Worm (Caenorhabditis elegans): Measurements from ENCODE around the gene ykt-6.

Gene ykt-6

ce11 chrIII:7277228-7277627, 10.2 kb downstream of the ykt-6 start, which contains the start of the genes spot-1 and B0361.11 (continued):
- TF ChIP-seq C38D4.7 (GFP tag; optimal IDR thresholded peaks at IDR 0.05) (no peak), hlh-15 (tag; optimal IDR thresholded peaks at IDR 0.05) (no peak), ref-2 (tag; optimal IDR thresholded peaks at IDR 0.05) (no peak), pha-2 (tag; optimal IDR thresholded peaks at IDR 0.05) (no peak), sox-4 (tag; optimal IDR thresholded peaks at IDR 0.05) (no peak), ceh-34 (tag; optimal IDR thresholded peaks at IDR 0.05) (no peak), C08G9.2 (tag; optimal IDR thresholded peaks at IDR 0.05) (no peak), K09A11.1 (tag; optimal IDR thresholded peaks at IDR 0.05; ENCODE audit: insufficient read depth) (no peak), ceh-2 (tag; optimal IDR thresholded peaks at IDR 0.05) (no peak), ama-1 (optimal IDR thresholded peaks at IDR 0.05) (no peak), fkh-6 (tag; optimal IDR thresholded peaks at IDR 0.05) (no peak), tbx-7 (tag; optimal IDR thresholded peaks at IDR 0.05) (no peak), nfya-1 (tag; optimal IDR thresholded peaks at IDR 0.05) (peak; percentile 23), sox-2 (GFP tag; IDR thresholded peaks at IDR 0.05) (no peak), K02D7.2 (tag; optimal IDR thresholded peaks at IDR 0.05) (no peak), ceh-24 (tag; optimal IDR thresholded peaks at IDR 0.05) (no peak), unc-3 (GFP tag; conservative IDR thresholded peaks at IDR 0.05) (no peak), unc-3 (tag; optimal IDR thresholded peaks at IDR 0.05) (no peak), sdc-2 (tag; optimal IDR thresholded peaks at IDR 0.05) (no peak), ceh-31 (tag; optimal IDR thresholded peaks at IDR 0.05) (no peak), gmeb-2 (tag; optimal IDR thresholded peaks at IDR 0.05) (no peak), unc-86 (tag; optimal IDR thresholded peaks at IDR 0.05) (no peak)

DNA sequence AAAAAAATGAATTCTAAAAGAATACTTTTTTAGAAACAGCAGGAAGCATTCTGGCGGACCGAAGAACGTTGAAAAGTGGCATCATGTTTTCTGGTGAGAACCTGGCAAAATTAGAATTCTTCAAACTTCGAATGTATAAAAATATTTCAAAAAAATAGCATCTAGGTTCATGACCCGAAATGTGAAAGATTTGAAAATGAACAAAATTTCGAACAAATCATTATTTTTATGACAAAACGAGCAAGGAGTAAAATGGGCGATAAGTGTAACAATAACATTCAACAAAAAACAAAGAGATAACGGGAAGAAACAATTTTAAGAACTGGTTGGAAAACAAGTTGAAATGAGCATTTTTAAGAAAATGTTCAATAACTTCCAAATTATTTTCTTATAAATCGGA, 12.1 kb downstream of the ykt-6 start, which contains the start of gene psd-1:
psd-1 (minus strand) TSS at position 101 of the 400 bp plus-strand sequence.
- no peak for TF ChIP-seq lin-11 (tag; optimal IDR thresholded peaks at IDR 0.05)
- no peak for TF ChIP-seq dmd-4 (tag; optimal IDR thresholded peaks at IDR 0.05; ENCODE audit: borderline replicate concordance)
- no peak for TF ChIP-seq zip-5 (tag; optimal IDR thresholded peaks at IDR 0.05)

- TF ChIP-seq pros-1 (tag; optimal IDR thresholded peaks at IDR 0.05): no peak
- no peak for TF ChIP-seq npax-4 (tag; optimal IDR thresholded peaks at IDR 0.05)
- TF ChIP-seq hlh-8 (tag; optimal IDR thresholded peaks at IDR 0.05): no peak
- TF ChIP-seq eyg-1 (tag; optimal IDR thresholded peaks at IDR 0.05): no peak
- TF ChIP-seq ceh-14 (tag; optimal IDR thresholded peaks at IDR 0.05): no peak
Measured at ce11 chrIII:7273718-7274117, 13.7 kb downstream of the ykt-6 start.

DNA sequence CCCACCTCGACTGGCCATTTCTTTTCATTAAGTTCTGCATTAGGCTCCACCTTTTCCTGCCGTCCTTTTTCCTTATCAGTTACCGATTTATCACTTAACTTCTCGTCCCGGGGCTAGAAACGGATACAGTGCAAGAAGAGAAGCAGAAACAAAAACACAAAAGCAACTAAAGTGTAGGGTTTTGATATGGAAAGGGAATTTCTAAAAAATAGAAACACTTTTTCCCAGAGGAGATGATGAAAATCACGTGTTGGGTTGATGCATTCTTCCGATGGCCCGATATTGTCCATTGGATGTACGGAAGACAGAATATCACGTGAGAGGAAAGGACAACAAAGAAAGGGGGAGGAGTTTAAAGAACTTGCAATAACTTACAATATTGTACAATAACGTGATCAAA, 14.6 kb downstream of the ykt-6 start:
- peak; percentile 65 for TF ChIP-seq hlh-30 (tag; optimal IDR thresholded peaks at IDR 0.05; ENCODE audit: insufficient read depth)
- no peak for TF ChIP-seq ceh-24 (tag; optimal IDR thresholded peaks at IDR 0.05)
- TF ChIP-seq npax-4 (tag; optimal IDR thresholded peaks at IDR 0.05): no peak
- TF ChIP-seq sox-4 (tag; optimal IDR thresholded peaks at IDR 0.05): no peak
- no peak for TF ChIP-seq zip-5 (tag; optimal IDR thresholded peaks at IDR 0.05)
- no peak for TF ChIP-seq pha-2 (tag; optimal IDR thresholded peaks at IDR 0.05)
- no peak for TF ChIP-seq ceh-18 (tag; optimal IDR thresholded peaks at IDR 0.05)

ce11 chrIII:7272088-7272487, 15.3 kb downstream of the ykt-6 start:
- TF ChIP-seq hlh-30 (tag; optimal IDR thresholded peaks at IDR 0.05; ENCODE audit: insufficient read depth) (peak; percentile 99), ceh-34 (tag; optimal IDR thresholded peaks at IDR 0.05) (peak; percentile 39), ceh-31 (tag; optimal IDR thresholded peaks at IDR 0.05) (peak; percentile 79), hlh-15 (tag; optimal IDR thresholded peaks at IDR 0.05) (no peak), tbx-2 (tag; optimal IDR thresholded peaks at IDR 0.05) (peak; percentile 62), nfya-1 (tag; optimal IDR thresholded peaks at IDR 0.05) (peak; percentile 36), ceh-2 (tag; optimal IDR thresholded peaks at IDR 0.05) (peak; percentile 27), unc-42 (tag; optimal IDR thresholded peaks at IDR 0.05) (peak; percentile 14), ceh-6 (GFP tag; optimal IDR thresholded peaks at IDR 0.05) (no peak), ref-2 (tag; optimal IDR thresholded peaks at IDR 0.05) (peak; percentile 52), rnt-1 (tag; optimal IDR thresholded peaks at IDR 0.05) (peak; percentile 5), unc-55 (GFP tag; optimal IDR thresholded peaks at IDR 0.05) (peak; percentile 75), pha-2 (tag; optimal IDR thresholded peaks at IDR 0.05) (peak; percentile 39), sdc-2 (tag; optimal IDR thresholded peaks at IDR 0.05) (no peak)
